Fruit fly (Drosophila melanogaster) whole organism, embryonic: ENCODE data around the gene CG46396.

Source experiments
- Atf6 ChIP-seq: fragments of 200-800 bp; sonication (Bioruptor generic); IDR thresholded peaks from 2 replicates; pipeline ENCODE4 v1.3.6; 2022; ENCODE audit warnings: missing biosample characterization, missing genetic modification characterization
- C15 ChIP-seq: fragments of 200-800 bp; sonication (Bioruptor generic); IDR thresholded peaks from 3 replicates; pipeline ENCODE4 v1.3.6; 2022; ENCODE audit warnings: missing biosample characterization, missing genetic modification characterization
- CG10462 ChIP-seq: fragments of 200-800 bp; sonication (Bioruptor generic); optimal IDR thresholded peaks from 2 replicates; lab custom pipeline; 2016; ENCODE audit warnings: missing biosample characterization, missing genetic modification characterization
- CG13894 ChIP-seq: fragments of 200-800 bp; sonication (Bioruptor generic); optimal IDR thresholded peaks from 3 replicates; lab custom pipeline; 2018; ENCODE audit warnings: missing biosample characterization, mild to moderate bottlenecking, missing genetic modification characterization, moderate library complexity
- CG15514 ChIP-seq: fragments of 200-800 bp; sonication (Bioruptor generic); optimal IDR thresholded peaks from 3 replicates; lab custom pipeline; 2017; ENCODE audit warnings: missing biosample characterization, missing genetic modification characterization, mild to moderate bottlenecking, moderate library complexity, missing genetic modification reagents
- CG17385 ChIP-seq: fragments of 200-800 bp; sonication (Bioruptor generic); optimal IDR thresholded peaks from 3 replicates; lab custom pipeline; 2018; ENCODE audit warnings: missing biosample characterization, mild to moderate bottlenecking, missing genetic modification characterization
- CG17612 ChIP-seq: fragments of 200-800 bp; sonication (Bioruptor generic); IDR thresholded peaks from 2 replicates; pipeline ENCODE4 v1.3.6; 2022; ENCODE audit warnings: missing biosample characterization, missing genetic modification characterization
- CG1792 ChIP-seq: fragments of 200-800 bp; sonication (Bioruptor generic); optimal IDR thresholded peaks from 2 replicates; lab custom pipeline; 2016; ENCODE audit warnings: missing biosample characterization, missing genetic modification characterization
- CG3065 ChIP-seq: fragments of 200-800 bp; sonication (Bioruptor generic); optimal IDR thresholded peaks from 2 replicates; lab custom pipeline; 2016; ENCODE audit warnings: missing biosample characterization, missing genetic modification characterization
- CG31224 ChIP-seq: fragments of 200-800 bp; sonication (Bioruptor generic); IDR thresholded peaks from 2 replicates; pipeline ENCODE4 v1.3.6; 2022; ENCODE audit warnings: missing biosample characterization, missing genetic modification characterization
- CG34224 ChIP-seq: fragments of 200-800 bp; sonication (Bioruptor generic); IDR thresholded peaks from 3 replicates; pipeline ENCODE4 v1.3.6; 2022; ENCODE audit warnings: missing biosample characterization, missing genetic modification characterization; ENCODE audit not compliant: partially characterized antibody
- CG5245 ChIP-seq: fragments of 200-800 bp; sonication (Bioruptor generic); optimal IDR thresholded peaks from 3 replicates; lab custom pipeline; 2016; ENCODE audit warnings: missing biosample characterization, missing genetic modification characterization
- CG7839 ChIP-seq: fragments of 200-800 bp; sonication (Bioruptor generic); optimal IDR thresholded peaks from 3 replicates; lab custom pipeline; 2018; ENCODE audit warnings: missing biosample characterization, mild to moderate bottlenecking, missing genetic modification characterization, moderate library complexity
- CG8478 ChIP-seq: fragments of >200 bp; optimal IDR thresholded peaks from 2 replicates; lab custom pipeline; 2018
- Camta ChIP-seq: fragments of 200-800 bp; sonication (Bioruptor generic); optimal IDR thresholded peaks from 2 replicates; lab custom pipeline; 2016; ENCODE audit warnings: missing biosample characterization, missing genetic modification characterization
- Dfd ChIP-seq, 2 experiments: fragments of >200 bp; optimal IDR thresholded peaks; 2 replicates each; lab custom pipeline; 2017; ENCODE audit warnings: missing biosample characterization in 2 of 2, missing genetic modification characterization in 2 of 2
- Eip74EF ChIP-seq, 2 experiments: fragments of 200-800 bp in 1 of 2; fragments of >200 bp in 1 of 2; sonication (Bioruptor generic) in 1 of 2; optimal IDR thresholded peaks; 2 replicates each; lab custom pipeline; 2017 to 2019; ENCODE audit warnings: missing biosample characterization in 2 of 2, missing genetic modification characterization in 2 of 2, mild to moderate bottlenecking in 1 of 2, moderate library complexity in 1 of 2
- Gsc ChIP-seq: fragments of 200-800 bp; sonication (Bioruptor generic); IDR thresholded peaks from 2 replicates; pipeline ENCODE4 v1.3.6; 2022; ENCODE audit warnings: missing biosample characterization, missing genetic modification characterization
- Poxn ChIP-seq: fragments of 200-800 bp; sonication (Bioruptor generic); IDR thresholded peaks from 2 replicates; pipeline ENCODE4 v1.3.6; 2022; ENCODE audit warnings: missing biosample characterization, missing genetic modification characterization
- Trl ChIP-seq, 3 experiments: fragments of >200 bp in 2 of 3; fragments of 200-800 bp in 1 of 3; sonication (Bioruptor generic) in 1 of 3; optimal IDR thresholded peaks; 2 replicates in 1 of 3; 3 replicates in 2 of 3; lab custom pipeline; 2016 to 2017; ENCODE audit warnings: missing biosample characterization in 1 of 3, missing genetic modification characterization in 1 of 3
- bowl ChIP-seq: fragments of 200-800 bp; sonication (Bioruptor generic); IDR thresholded peaks from 2 replicates; pipeline ENCODE4 v1.3.6; 2022; ENCODE audit warnings: missing biosample characterization, missing genetic modification characterization
- bsh ChIP-seq, 2 experiments: fragments of 200-800 bp; sonication (Bioruptor generic); optimal IDR thresholded peaks; 2 replicates each; lab custom pipeline; 2017 to 2018; ENCODE audit warnings: mild to moderate bottlenecking in 2 of 2, missing biosample characterization in 2 of 2, missing genetic modification characterization in 2 of 2, moderate library complexity in 1 of 2
- caup ChIP-seq: fragments of 200-800 bp; sonication (Bioruptor generic); optimal IDR thresholded peaks from 3 replicates; lab custom pipeline; 2017; ENCODE audit warnings: missing biosample characterization, mild to moderate bottlenecking, missing genetic modification characterization, moderate library complexity; ENCODE audit not compliant: severe bottlenecking
- ci ChIP-seq: fragments of 200-800 bp; sonication (Bioruptor generic); IDR thresholded peaks from 3 replicates; pipeline ENCODE4 v1.3.6; 2022; ENCODE audit warnings: missing biosample characterization, missing genetic modification characterization
- corto ChIP-seq: fragments of 200-800 bp; sonication (Bioruptor generic); optimal IDR thresholded peaks from 2 replicates; lab custom pipeline; 2016; ENCODE audit warnings: missing biosample characterization, mild to moderate bottlenecking, missing genetic modification characterization, moderate library complexity
- dan ChIP-seq: fragments of 200-800 bp; sonication (Bioruptor generic); IDR thresholded peaks from 2 replicates; pipeline ENCODE4 v1.3.6; 2022; ENCODE audit warnings: missing biosample characterization, missing genetic modification characterization
- dmrt11E ChIP-seq: fragments of 200-800 bp; sonication (Bioruptor generic); optimal IDR thresholded peaks from 3 replicates; lab custom pipeline; 2018; ENCODE audit warnings: missing biosample characterization, mild to moderate bottlenecking, missing genetic modification characterization, moderate library complexity
- ems ChIP-seq: fragments of 200-800 bp; sonication (Bioruptor generic); optimal IDR thresholded peaks from 3 replicates; lab custom pipeline; 2016; ENCODE audit warnings: missing biosample characterization, missing genetic modification characterization
- fu2 ChIP-seq: fragments of 200-800 bp; sonication (Bioruptor generic); optimal IDR thresholded peaks from 2 replicates; lab custom pipeline; 2016; ENCODE audit warnings: missing biosample characterization, missing genetic modification characterization
- gce ChIP-seq: fragments of 200-800 bp; sonication (Bioruptor generic); IDR thresholded peaks from 3 replicates; pipeline ENCODE4 v1.3.6; 2022; ENCODE audit warnings: missing biosample characterization, missing genetic modification characterization
- gcm2 ChIP-seq: fragments of 200-800 bp; sonication (Bioruptor generic); optimal IDR thresholded peaks from 2 replicates; lab custom pipeline; 2016; ENCODE audit warnings: missing biosample characterization, missing genetic modification characterization
- gsb ChIP-seq: fragments of 200-800 bp; sonication (Bioruptor generic); IDR thresholded peaks from 2 replicates; pipeline ENCODE4 v1.3.6; 2022; ENCODE audit warnings: missing biosample characterization, missing genetic modification characterization
- h ChIP-seq: fragments of >200 bp; optimal IDR thresholded peaks from 2 replicates; lab custom pipeline; 2017
- jing ChIP-seq: fragments of 200-800 bp; sonication (Bioruptor generic); optimal IDR thresholded peaks from 2 replicates; lab custom pipeline; 2018; ENCODE audit warnings: missing biosample characterization, mild to moderate bottlenecking, missing genetic modification characterization
- klu ChIP-seq: fragments of 200-800 bp; sonication (Bioruptor generic); IDR thresholded peaks from 2 replicates; pipeline ENCODE4 v1.3.6; 2022; ENCODE audit warnings: missing biosample characterization, missing genetic modification characterization
- mam ChIP-seq: fragments of 200-800 bp; sonication (Bioruptor generic); optimal IDR thresholded peaks from 3 replicates; lab custom pipeline; 2016; ENCODE audit warnings: missing biosample characterization, missing genetic modification characterization
- oc ChIP-seq: fragments of 200-800 bp; sonication (Bioruptor generic); optimal IDR thresholded peaks from 2 replicates; lab custom pipeline; 2018; ENCODE audit warnings: missing biosample characterization, mild to moderate bottlenecking, missing genetic modification characterization, moderate library complexity
- phol ChIP-seq: fragments of 200-800 bp; sonication (Bioruptor generic); optimal IDR thresholded peaks from 3 replicates; lab custom pipeline; 2018; ENCODE audit warnings: missing biosample characterization, mild to moderate bottlenecking, missing genetic modification characterization, moderate library complexity
- pita ChIP-seq: fragments of 200-800 bp; sonication (Bioruptor generic); optimal IDR thresholded peaks from 2 replicates; lab custom pipeline; 2017; ENCODE audit warnings: missing biosample characterization, mild to moderate bottlenecking, missing genetic modification characterization
- pnt ChIP-seq: fragments of 200-800 bp; sonication (Bioruptor generic); optimal IDR thresholded peaks from 3 replicates; lab custom pipeline; 2016; ENCODE audit warnings: missing biosample characterization, missing genetic modification characterization
- run ChIP-seq: fragments of 200-800 bp; sonication (Bioruptor generic); optimal IDR thresholded peaks from 3 replicates; lab custom pipeline; 2018; ENCODE audit warnings: missing biosample characterization, mild to moderate bottlenecking, missing genetic modification characterization
- sens-2 ChIP-seq: fragments of 200-800 bp; sonication (Bioruptor generic); IDR thresholded peaks from 2 replicates; pipeline ENCODE4 v1.3.6; 2022; ENCODE audit warnings: missing biosample characterization, missing genetic modification characterization
- stwl ChIP-seq: fragments of 200-800 bp; sonication (Bioruptor generic); optimal IDR thresholded peaks from 3 replicates; lab custom pipeline; 2018; ENCODE audit warnings: missing biosample characterization, mild to moderate bottlenecking, missing genetic modification characterization, moderate library complexity
- tgo ChIP-seq: fragments of 200-800 bp; sonication (Bioruptor generic); IDR thresholded peaks from 3 replicates; pipeline ENCODE4 v1.3.6; 2022; ENCODE audit warnings: missing biosample characterization, missing genetic modification characterization
- tin ChIP-seq: fragments of 200-800 bp; sonication (Bioruptor generic); optimal IDR thresholded peaks from 3 replicates; lab custom pipeline; 2016; ENCODE audit warnings: missing biosample characterization, missing genetic modification characterization
- toy ChIP-seq: fragments of 200-800 bp; sonication (Bioruptor generic); IDR thresholded peaks from 2 replicates; pipeline ENCODE4 v1.3.6; 2022; ENCODE audit warnings: missing biosample characterization, missing genetic modification characterization
- trem ChIP-seq: fragments of 200-800 bp; optimal IDR thresholded peaks from 3 replicates; lab custom pipeline; 2019; ENCODE audit warnings: missing biosample characterization, mild to moderate bottlenecking, missing genetic modification characterization, moderate library complexity
- unc-4 ChIP-seq: fragments of 200-800 bp; sonication (Bioruptor generic); IDR thresholded peaks from 2 replicates; pipeline ENCODE4 v1.3.6; 2022; ENCODE audit warnings: missing biosample characterization, missing genetic modification characterization; ENCODE audit not compliant: partially characterized antibody
- usp ChIP-seq: fragments of >200 bp; optimal IDR thresholded peaks from 2 replicates; lab custom pipeline; 2017; ENCODE audit warnings: missing biosample characterization, missing genetic modification characterization
- zen2 ChIP-seq: fragments of 200-800 bp; sonication (Bioruptor generic); IDR thresholded peaks from 3 replicates; pipeline ENCODE4 v1.3.6; 2022; ENCODE audit warnings: missing biosample characterization, missing genetic modification characterization; ENCODE audit not compliant: partially characterized antibody

The CG46396 gene

DNA sequence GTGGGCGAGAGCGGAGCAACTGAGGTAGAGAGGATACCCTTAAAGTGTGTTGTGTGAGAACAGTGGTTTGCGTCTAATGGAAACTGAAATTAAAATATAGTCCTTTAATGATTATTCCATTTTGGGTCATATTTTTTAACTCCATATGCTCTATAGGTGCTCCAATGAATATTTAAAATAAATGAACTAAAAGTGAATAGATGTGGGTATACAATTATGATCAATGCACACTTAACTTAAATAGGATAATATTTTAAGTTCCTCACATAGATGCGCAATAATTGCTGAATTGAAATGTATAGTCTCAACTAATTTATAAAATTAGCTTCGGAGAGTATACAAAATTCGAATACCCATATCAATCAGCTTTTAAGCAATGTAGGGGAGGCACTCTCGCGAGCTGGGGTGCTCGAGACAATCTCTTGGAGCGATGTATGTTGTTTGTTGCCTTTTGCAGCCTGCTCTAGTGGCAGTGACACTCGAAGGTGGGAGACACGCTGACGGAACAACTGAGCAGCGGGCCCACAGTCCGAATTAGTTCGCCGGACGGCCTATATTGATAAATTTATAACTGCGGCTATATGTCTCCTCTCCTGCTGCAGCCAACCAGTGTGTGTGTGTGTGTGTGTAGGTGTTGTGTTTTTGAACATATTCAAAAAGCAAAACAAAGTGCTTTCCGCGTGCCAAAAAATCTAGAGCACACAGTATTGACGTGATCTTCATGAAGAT, 50.0 kb downstream of the CG46396 start (continued):
- TF ChIP-seq Trl (optimal IDR thresholded peaks at IDR 0.05; lab: Kevin White, UChicago) = peak; percentile 1 to 52
- TF ChIP-seq Trl (GFP tag; optimal IDR thresholded peaks at IDR 0.05; lab: Kevin White, UChicago) = peak; percentile 36
- TF ChIP-seq run = no peak
- peak; percentile 49 for TF ChIP-seq Camta (GFP tag; lab: Kevin White, UChicago)
- TF ChIP-seq pita = no peak
- no peak for TF ChIP-seq Poxn
- peak; percentile 61; the same call in 1 of the 2 replicates for TF ChIP-seq gsb (GFP tag; lab: Robert Waterston, UW)
- TF ChIP-seq caup (GFP tag; lab: Kevin White, UChicago) = peak; percentile 64
- no peak for TF ChIP-seq sens-2 (GFP tag; lab: Robert Waterston, UW)
- no peak for TF ChIP-seq zen2 (GFP tag; lab: Robert Waterston, UW)
- peak in 1 of 2 experiments; percentile 82 for TF ChIP-seq Eip74EF (GFP tag; optimal IDR thresholded peaks at IDR 0.05; lab: Kevin White, UChicago)
- no peak for TF ChIP-seq CG15514 (GFP tag; lab: Kevin White, UChicago)
- TF ChIP-seq CG17612 (GFP tag; lab: Robert Waterston, UW) = no peak
- TF ChIP-seq C15 (GFP tag; lab: Robert Waterston, UW) = 0 out of 3 replicates have a peak, but pooled peaks have one; percentile 16
- peak; percentile 62 for TF ChIP-seq mam (GFP tag; lab: Kevin White, UChicago)
- peak; percentile 53; the same call in 1 of the 2 replicates for TF ChIP-seq klu (GFP tag; lab: Robert Waterston, UW)
- no peak for TF ChIP-seq usp (GFP tag; lab: Kevin White, UChicago)
- no peak for TF ChIP-seq h (lab: Kevin White, UChicago)
- no peak for TF ChIP-seq oc (tag; lab: Kevin White, UChicago)
- TF ChIP-seq bowl = no peak
- TF ChIP-seq unc-4 (GFP tag; lab: Robert Waterston, UW) = no peak
- no peak for TF ChIP-seq CG34224 (GFP tag; lab: Robert Waterston, UW)
- peak; percentile 64 for TF ChIP-seq Atf6 (GFP tag; lab: Robert Waterston, UW)
- TF ChIP-seq CG1792 (GFP tag; lab: Kevin White, UChicago) = peak; percentile 60
- no peak for TF ChIP-seq stwl (tag; lab: Kevin White, UChicago)
- TF ChIP-seq pnt (GFP tag; lab: Kevin White, UChicago) = peak; percentile 31
- TF ChIP-seq CG7839 (tag; lab: Kevin White, UChicago) = no peak
- peak; percentile 38 for TF ChIP-seq CG5245 (GFP tag; lab: Kevin White, UChicago)
- TF ChIP-seq trem (tag; lab: Kevin White, UChicago) = peak; percentile 58
- TF ChIP-seq Dfd (GFP tag; optimal IDR thresholded peaks at IDR 0.05; lab: Kevin White, UChicago) = no peak
- no peak for TF ChIP-seq CG13894 (tag; lab: Kevin White, UChicago)
- TF ChIP-seq bsh (GFP tag; optimal IDR thresholded peaks at IDR 0.05; lab: Kevin White, UChicago) = peak; percentile 28 to 87
- peak; percentile 24 for TF ChIP-seq CG3065 (GFP tag; lab: Kevin White, UChicago)
- peak; percentile 62 for TF ChIP-seq ems
- TF ChIP-seq tin (GFP tag; lab: Kevin White, UChicago) = peak; percentile 62
- TF ChIP-seq tgo = peak; percentile 72
- TF ChIP-seq gcm2 (GFP tag; lab: Kevin White, UChicago) = no peak
- peak; percentile 76 for TF ChIP-seq dmrt11E (tag; lab: Kevin White, UChicago)
- TF ChIP-seq gce = no peak
- TF ChIP-seq CG31224 (GFP tag; lab: Robert Waterston, UW) = no peak
- TF ChIP-seq Gsc (GFP tag; lab: Robert Waterston, UW) = peak; percentile 23; the same call in 1 of the 2 replicates
- peak; percentile 78 for TF ChIP-seq jing
- no peak for TF ChIP-seq corto (GFP tag; lab: Kevin White, UChicago)
- peak; percentile 55; the same call in 1 of the 3 replicates for TF ChIP-seq ci (GFP tag; lab: Robert Waterston, UW)
- TF ChIP-seq CG17385 (GFP tag; lab: Kevin White, UChicago) = peak; percentile 79
- peak; percentile 67 for TF ChIP-seq fu2 (GFP tag; lab: Kevin White, UChicago)
- no peak for TF ChIP-seq dan (GFP tag; lab: Robert Waterston, UW)
- TF ChIP-seq CG8478 (lab: Kevin White, UChicago) = no peak
- TF ChIP-seq CG10462 (GFP tag; lab: Kevin White, UChicago) = peak; percentile 69
- no peak for TF ChIP-seq toy (GFP tag; lab: Robert Waterston, UW)
- TF ChIP-seq phol (tag; lab: Kevin White, UChicago) = peak; percentile 90
